Worm (Caenorhabditis elegans): ENCODE measurements around the gene srg-38.
"Not testable (repeated sequence)": the region's sequence is repeated elsewhere in the genome, so short reads cannot be mapped to it uniquely, and the experiment has no call there.

srg-38 gene

ce11 chrV:11113041-11113574 lies 42.3 kb downstream of the srg-38 start, which contains the start of gene erfa-3 (continued):
- TF ChIP-seq nhr-11 (tag; optimal IDR thresholded peaks at IDR 0.05) = no peak
- no peak for TF ChIP-seq ZK546.5 (tag; optimal IDR thresholded peaks at IDR 0.05)
- peak; percentile 36 for TF ChIP-seq lin-15B (tag; optimal IDR thresholded peaks at IDR 0.05)
- TF ChIP-seq hmg-11 (tag; optimal IDR thresholded peaks at IDR 0.05) = peak; percentile 91
- TF ChIP-seq elt-3 (tag; optimal IDR thresholded peaks at IDR 0.05) = no peak
- peak; percentile 12 for TF ChIP-seq pqm-1 (tag; optimal IDR thresholded peaks at IDR 0.05)
- no peak for TF ChIP-seq mdl-1 (tag; optimal IDR thresholded peaks at IDR 0.05)

ce11 chrV:11109647-11110046 lies 45.8 kb downstream of the srg-38 start, which contains the start of gene Y42A5A.5:
TSS of gene Y42A5A.5 (minus strand) at chrV:11109747.
- TF ChIP-seq ztf-4, nhr-77, nhr-23 (tag; optimal IDR thresholded peaks at IDR 0.05): not testable (repeated sequence)

ce11 chrV:11104408-11104807 lies 51.0 kb downstream of the srg-38 start:
- TF ChIP-seq tbx-2 (tag; optimal IDR thresholded peaks at IDR 0.05) = no peak
- no peak for TF ChIP-seq mdl-1 (tag; optimal IDR thresholded peaks at IDR 0.05)
- TF ChIP-seq elt-3 (tag; optimal IDR thresholded peaks at IDR 0.05) = no peak
- TF ChIP-seq nhr-76 (tag; optimal IDR thresholded peaks at IDR 0.05) = no peak
- TF ChIP-seq nhr-67 (tag; optimal IDR thresholded peaks at IDR 0.05) = no peak
- no peak for TF ChIP-seq ceh-16 (tag; optimal IDR thresholded peaks at IDR 0.05)
- no peak for TF ChIP-seq nhr-25 (tag; optimal IDR thresholded peaks at IDR 0.05)
- TF ChIP-seq elt-2 (tag; optimal IDR thresholded peaks at IDR 0.05) = no peak
- TF ChIP-seq jun-1 (tag; optimal IDR thresholded peaks at IDR 0.05) = no peak
- no peak for TF ChIP-seq nhr-12 (tag; optimal IDR thresholded peaks at IDR 0.05)
- TF ChIP-seq nhr-237 (tag; optimal IDR thresholded peaks at IDR 0.05) = no peak
